Worm (Caenorhabditis elegans) whole organism, L4 larva: ENCODE measurements around the gene bus-4.
A peak's percentile ranks its signal among the peaks of the same experiment; 100 is the strongest.

Experiments
- D1046.2 ChIP-seq: fragments of 200-800 bp; sonication (Bioruptor generic); IDR thresholded peaks from 2 replicates; pipeline ENCODE4 v1.3.6; 2022; ENCODE audit warnings: missing genetic modification characterization, missing compliant biosample characterization
- F10B5.3 ChIP-seq: sonication (generic microtip); optimal IDR thresholded peaks from 2 replicates; lab custom pipeline; 2016; ENCODE audit warnings: mild to moderate bottlenecking, missing genetic modification characterization, missing compliant biosample characterization
- F26F4.8 ChIP-seq: fragments of 200-800 bp; sonication (Bioruptor generic); conservative IDR thresholded peaks from 2 replicates; pipeline ENCODE4 v1.3.6; 2022; ENCODE audit warnings: missing genetic modification characterization, missing compliant biosample characterization
- F37D6.2 ChIP-seq: sonication (generic microtip); optimal IDR thresholded peaks from 2 replicates; lab custom pipeline; 2016; ENCODE audit warnings: mild to moderate bottlenecking, missing genetic modification characterization, missing compliant biosample characterization
- F49E8.2 ChIP-seq: sonication (generic microtip); optimal IDR thresholded peaks from 2 replicates; lab custom pipeline; 2016; ENCODE audit warnings: missing compliant biosample characterization, mild to moderate bottlenecking, missing genetic modification characterization, borderline replicate concordance
- Y5F2A.4 ChIP-seq: fragments of 200-800 bp; sonication (Bioruptor generic); optimal IDR thresholded peaks from 2 replicates; lab custom pipeline; 2018; ENCODE audit warnings: mild to moderate bottlenecking, missing genetic modification characterization, missing compliant biosample characterization
- Y75B8A.6 ChIP-seq: fragments of 200-800 bp; sonication (Bioruptor generic); IDR thresholded peaks from 2 replicates; pipeline ENCODE4 v1.3.6; 2022; ENCODE audit warnings: missing genetic modification reagents, missing genetic modification characterization, missing compliant biosample characterization
- ZK337.2 ChIP-seq: fragments of 200-800 bp; sonication (Bioruptor generic); IDR thresholded peaks from 2 replicates; pipeline ENCODE4 v1.3.6; 2022; ENCODE audit warnings: missing genetic modification reagents, missing genetic modification characterization, missing compliant biosample characterization
- ZK546.5 ChIP-seq, 2 experiments: sonication (generic microtip); optimal IDR thresholded peaks; 2 replicates each; lab custom pipeline; 2017; ENCODE audit warnings: missing biosample characterization in 2 of 2, missing genetic modification characterization in 2 of 2
- arid-1 ChIP-seq: fragments of 200-800 bp; sonication (Bioruptor generic); conservative IDR thresholded peaks from 2 replicates; pipeline ENCODE4 v1.3.6; 2022; ENCODE audit warnings: missing genetic modification reagents, missing genetic modification characterization, missing compliant biosample characterization
- ceh-20 ChIP-seq: fragments of 200-800 bp; sonication (Bioruptor generic); IDR thresholded peaks from 2 replicates; pipeline ENCODE4 v1.3.6; 2022; ENCODE audit warnings: missing genetic modification reagents, missing genetic modification characterization, missing compliant biosample characterization
- ceh-28 ChIP-seq: fragments of 150-350 bp; optimal IDR thresholded peaks from 2 replicates; lab custom pipeline; 2014; ENCODE audit warnings: missing biosample characterization, missing genetic modification reagents, missing genetic modification characterization
- ctbp-1 ChIP-seq: fragments of 200-800 bp; sonication (Bioruptor generic); IDR thresholded peaks from 2 replicates; pipeline ENCODE4 v1.3.6; 2022; ENCODE audit warnings: missing genetic modification reagents, missing genetic modification characterization, missing compliant biosample characterization
- daf-19 ChIP-seq: fragments of 200-800 bp; sonication (Bioruptor generic); conservative IDR thresholded peaks from 2 replicates; pipeline ENCODE4 v1.3.6; 2022; ENCODE audit warnings: missing genetic modification characterization, missing compliant biosample characterization
- daf-8 ChIP-seq: fragments of 200-800 bp; sonication (Bioruptor generic); IDR thresholded peaks from 2 replicates; pipeline ENCODE4 v1.3.6; 2022; ENCODE audit warnings: missing genetic modification characterization, missing compliant biosample characterization
- dmd-6 ChIP-seq: fragments of 200-800 bp; sonication (Bioruptor generic); IDR thresholded peaks from 2 replicates; pipeline ENCODE4 v1.3.6; 2022; ENCODE audit warnings: missing genetic modification reagents, missing genetic modification characterization, missing compliant biosample characterization
- dmd-9 ChIP-seq: fragments of 200-800 bp; sonication (Bioruptor generic); IDR thresholded peaks from 2 replicates; pipeline ENCODE4 v1.3.6; 2022; ENCODE audit warnings: missing genetic modification reagents, missing genetic modification characterization, missing compliant biosample characterization
- dpl-1 ChIP-seq: fragments of 150-350 bp; optimal IDR thresholded peaks from 2 replicates; lab custom pipeline; 2014; ENCODE audit warnings: missing biosample characterization, missing genetic modification reagents, missing genetic modification characterization
- dve-1 ChIP-seq: sonication (generic microtip); optimal IDR thresholded peaks from 2 replicates; lab custom pipeline; 2017; ENCODE audit warnings: antibody characterized with exemption, mild to moderate bottlenecking, missing genetic modification characterization, missing compliant biosample characterization; ENCODE audit not compliant: insufficient read depth
- hif-1 ChIP-seq, 2 experiments: sonication (generic microtip); optimal IDR thresholded peaks; 2 replicates each; lab custom pipeline; 2016 to 2017; ENCODE audit warnings: missing compliant biosample characterization in 2 of 2, missing genetic modification characterization in 2 of 2, missing genetic modification reagents in 2 of 2, missing genotype in 2 of 2, mild to moderate bottlenecking in 1 of 2
- hlh-11 ChIP-seq: fragments of 200-800 bp; sonication (Bioruptor generic); optimal IDR thresholded peaks from 2 replicates; lab custom pipeline; 2018; ENCODE audit warnings: mild to moderate bottlenecking, missing genetic modification characterization, missing compliant biosample characterization
- hlh-30 ChIP-seq: sonication (generic microtip); optimal IDR thresholded peaks from 2 replicates; lab custom pipeline; 2017; ENCODE audit warnings: antibody characterized with exemption, mild to moderate bottlenecking, missing genetic modification characterization, missing compliant biosample characterization; ENCODE audit not compliant: insufficient read depth
- jun-1 ChIP-seq: fragments of 150-350 bp; optimal IDR thresholded peaks from 2 replicates; lab custom pipeline; 2014; ENCODE audit warnings: missing biosample characterization, missing genetic modification reagents, missing genetic modification characterization
- lin-13 ChIP-seq: fragments of 150-350 bp; optimal IDR thresholded peaks from 2 replicates; lab custom pipeline; 2014; ENCODE audit warnings: missing biosample characterization, missing genetic modification reagents, missing genetic modification characterization
- lin-15B ChIP-seq: fragments of 150-350 bp; sonication (generic microtip); optimal IDR thresholded peaks from 3 replicates; lab custom pipeline; 2014; ENCODE audit warnings: missing biosample characterization, missing genetic modification characterization
- lir-3 ChIP-seq: sonication (generic microtip); optimal IDR thresholded peaks from 2 replicates; lab custom pipeline; 2016; ENCODE audit warnings: mild to moderate bottlenecking, missing genetic modification characterization, missing compliant biosample characterization
- mdl-1 ChIP-seq, 2 experiments: fragments of 150-350 bp in 1 of 2; sonication (generic microtip) in 1 of 2; optimal IDR thresholded peaks; 2 replicates each; lab custom pipeline; 2014 to 2017; ENCODE audit warnings: missing biosample characterization in 2 of 2, missing genetic modification characterization in 2 of 2
- mdt-29 ChIP-seq: fragments of 200-800 bp; sonication (Bioruptor generic); IDR thresholded peaks from 2 replicates; pipeline ENCODE4 v1.3.6; 2022; ENCODE audit warnings: missing genetic modification reagents, missing genetic modification characterization, missing compliant biosample characterization
- mxl-2 ChIP-seq: fragments of 200-800 bp; sonication (Bioruptor generic); conservative IDR thresholded peaks from 2 replicates; pipeline ENCODE4 v1.3.6; 2022; ENCODE audit warnings: missing genetic modification reagents, missing genetic modification characterization, missing compliant biosample characterization
- nhr-102 ChIP-seq: sonication (generic microtip); optimal IDR thresholded peaks from 2 replicates; lab custom pipeline; 2016; ENCODE audit warnings: mild to moderate bottlenecking, missing genetic modification characterization, moderate library complexity, missing compliant biosample characterization
- nhr-111 ChIP-seq: fragments of 200-800 bp; sonication (Bioruptor generic); optimal IDR thresholded peaks from 2 replicates; lab custom pipeline; 2018; ENCODE audit warnings: mild to moderate bottlenecking, missing genetic modification characterization, missing compliant biosample characterization
- nhr-28 ChIP-seq: fragments of 150-350 bp; optimal IDR thresholded peaks from 2 replicates; lab custom pipeline; 2014; ENCODE audit warnings: missing biosample characterization, missing genetic modification characterization
- nhr-41 ChIP-seq: fragments of 200-800 bp; sonication (Bioruptor generic); IDR thresholded peaks from 2 replicates; pipeline ENCODE4 v1.3.6; 2022; ENCODE audit warnings: missing genetic modification reagents, missing genetic modification characterization, missing compliant biosample characterization
- nhr-42 ChIP-seq: fragments of 200-800 bp; sonication (Bioruptor generic); IDR thresholded peaks from 2 replicates; pipeline ENCODE4 v1.3.6; 2022; ENCODE audit warnings: missing genetic modification characterization, missing compliant biosample characterization
- nhr-76 ChIP-seq: fragments of 150-350 bp; optimal IDR thresholded peaks from 2 replicates; lab custom pipeline; 2014; ENCODE audit warnings: missing biosample characterization, missing genetic modification characterization
- nhr-77 ChIP-seq: fragments of 150-350 bp; optimal IDR thresholded peaks from 2 replicates; lab custom pipeline; 2014; ENCODE audit warnings: missing biosample characterization, missing genetic modification characterization
- pha-4 ChIP-seq, 2 experiments: fragments of 150-350 bp in 1 of 2; fragments of 200-800 bp in 1 of 2; sonication (Bioruptor generic) in 1 of 2; IDR thresholded peaks in 1 of 2; optimal IDR thresholded peaks in 1 of 2; 2 replicates each; pipeline versions ENCODE4 v1.3.6 to Lab custom; 2014 to 2022; ENCODE audit warnings: missing genetic modification characterization in 2 of 2, missing genetic modification reagents in 2 of 2, missing biosample characterization in 1 of 2, missing compliant biosample characterization in 1 of 2
- php-3 ChIP-seq: fragments of 200-800 bp; sonication (Bioruptor generic); IDR thresholded peaks from 2 replicates; pipeline ENCODE4 v1.3.6; 2022; ENCODE audit warnings: missing genetic modification reagents, missing genetic modification characterization, missing compliant biosample characterization
- pqm-1 ChIP-seq: sonication (generic microtip); optimal IDR thresholded peaks from 2 replicates; lab custom pipeline; 2017; ENCODE audit warnings: missing biosample characterization, missing genetic modification characterization
- rbr-2 ChIP-seq: sonication (generic microtip); optimal IDR thresholded peaks from 2 replicates; lab custom pipeline; 2016; ENCODE audit warnings: missing genotype, missing genetic modification characterization, missing compliant biosample characterization
- saeg-2 ChIP-seq: fragments of 200-800 bp; sonication (Bioruptor generic); IDR thresholded peaks from 2 replicates; pipeline ENCODE4 v1.3.6; 2022; ENCODE audit warnings: missing genetic modification reagents, missing genetic modification characterization, missing compliant biosample characterization
- set-16 ChIP-seq: fragments of 200-800 bp; sonication (Bioruptor generic); IDR thresholded peaks from 2 replicates; pipeline ENCODE4 v1.3.6; 2022; ENCODE audit warnings: missing genetic modification reagents, missing genetic modification characterization, missing compliant biosample characterization
- snpc-1.2 ChIP-seq: fragments of 200-800 bp; sonication (Bioruptor generic); IDR thresholded peaks from 2 replicates; pipeline ENCODE4 v1.3.6; 2022; ENCODE audit warnings: missing genetic modification reagents, missing genetic modification characterization, missing compliant biosample characterization
- spr-1 ChIP-seq: sonication (generic microtip); optimal IDR thresholded peaks from 2 replicates; lab custom pipeline; 2016; ENCODE audit warnings: mild to moderate bottlenecking, missing genetic modification characterization, missing compliant biosample characterization
- unc-130 ChIP-seq: sonication (generic microtip); optimal IDR thresholded peaks from 2 replicates; lab custom pipeline; 2016; ENCODE audit warnings: missing genetic modification reagents, missing genetic modification characterization, missing compliant biosample characterization
- unc-39 ChIP-seq: sonication (generic microtip); optimal IDR thresholded peaks from 2 replicates; lab custom pipeline; 2017; ENCODE audit warnings: missing biosample characterization, missing genetic modification characterization
- ztf-11 ChIP-seq: fragments of 150-350 bp; optimal IDR thresholded peaks from 2 replicates; lab custom pipeline; 2014; ENCODE audit warnings: missing biosample characterization, missing genetic modification characterization

The bus-4 gene

DNA sequence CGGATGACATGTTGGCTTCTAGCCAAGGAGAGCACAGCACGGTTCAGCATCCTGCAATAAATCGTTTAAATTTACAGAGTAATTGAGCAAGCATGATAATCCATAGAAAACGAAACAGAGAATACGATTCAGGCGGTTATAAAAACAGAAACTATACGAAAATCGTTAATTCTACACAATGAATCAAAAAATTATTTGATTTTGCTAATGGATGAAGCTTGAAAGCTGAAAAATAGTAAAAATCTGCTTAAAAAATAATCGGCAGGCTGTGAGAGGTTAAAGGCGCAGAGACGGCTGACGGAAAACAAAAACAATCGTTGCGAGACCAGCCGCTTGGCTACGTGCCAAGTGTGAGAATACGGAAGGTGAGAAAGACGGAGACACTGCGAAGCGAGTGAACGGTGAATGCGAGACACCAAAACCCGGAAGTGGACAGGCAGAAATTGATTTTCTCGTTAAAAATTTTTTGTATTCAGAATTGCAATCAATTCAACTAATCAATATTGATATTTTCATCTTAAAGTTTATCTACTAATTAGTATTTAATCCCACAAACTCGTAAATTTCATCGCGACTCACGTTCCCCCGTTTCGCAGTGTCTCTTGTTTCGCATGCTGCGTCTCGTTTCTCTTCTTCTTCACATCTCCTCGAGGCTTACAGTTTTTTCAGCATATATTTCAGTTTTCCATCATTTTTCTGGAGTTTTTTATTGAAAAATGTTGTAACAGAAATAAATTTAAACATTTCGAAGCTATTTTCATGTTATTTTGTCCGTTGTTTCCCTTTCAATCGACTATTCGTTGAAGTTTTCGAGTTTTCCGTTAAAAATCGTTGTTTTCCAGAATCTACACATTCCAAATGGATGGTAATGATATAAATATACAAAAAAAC, 27.7 kb upstream of the bus-4 start, which contains the start of the genes F29B9.11 and jmjd-1.2 (continued):
- TF ChIP-seq ztf-11 (tag; lab: Kevin White, UChicago) (no peak), hif-1 (tag; optimal IDR thresholded peaks at IDR 0.05; lab: Kevin White, UChicago) (peak; percentile 89 to 99), snpc-1.2 (GFP tag; lab: Robert Waterston, UW) (peak; percentile 74), Y75B8A.6 (GFP tag; lab: Robert Waterston, UW) (peak; percentile 80; the same call in 1 of the 2 replicates), hlh-30 (tag; lab: Kevin White, UChicago) (peak; percentile 82), dmd-6 (peak; percentile 85), mxl-2 (GFP tag; lab: Robert Waterston, UW) (no peak), nhr-41 (peak; percentile 57; the same call in 1 of the 2 replicates), hlh-11 (tag; lab: Kevin White, UChicago) (peak; percentile 93), nhr-76 (tag; lab: Kevin White, UChicago) (no peak), nhr-77 (tag; lab: Kevin White, UChicago) (peak; percentile 90), unc-130 (peak; percentile 96), Y5F2A.4 (GFP tag; lab: Kevin White, UChicago) (no peak), nhr-102 (peak; percentile 89), mdl-1 (tag; optimal IDR thresholded peaks at IDR 0.05; lab: Kevin White, UChicago) (peak in 1 of 2 experiments; percentile 70), nhr-42 (GFP tag; lab: Robert Waterston, UW) (peak; percentile 79), rbr-2 (peak; percentile 95), dmd-9 (GFP tag; lab: Robert Waterston, UW) (peak; percentile 82), lir-3 (tag; lab: Kevin White, UChicago) (no peak), D1046.2 (GFP tag; lab: Robert Waterston, UW) (peak; percentile 72; the same call in 1 of the 2 replicates), nhr-111 (GFP tag; lab: Kevin White, UChicago) (no peak), F37D6.2 (tag; lab: Kevin White, UChicago) (peak; percentile 82), ctbp-1 (peak; percentile 48; the same call in 1 of the 2 replicates), daf-19 (GFP tag; lab: Robert Waterston, UW) (no peak), pqm-1 (no peak), ZK337.2 (GFP tag; lab: Robert Waterston, UW) (no peak; the same call in 1 of the 2 replicates), lin-13 (peak; percentile 87), ceh-20 (GFP tag; lab: Robert Waterston, UW) (peak; percentile 87; the same call in 1 of the 2 replicates), unc-39 (tag; lab: Kevin White, UChicago) (no peak), arid-1 (GFP tag; lab: Robert Waterston, UW) (peak; percentile 74), mdt-29 (GFP tag; lab: Robert Waterston, UW) (peak; percentile 67; the same call in 1 of the 2 replicates), ZK546.5 (tag; optimal IDR thresholded peaks at IDR 0.05; lab: Kevin White, UChicago) (peak in 1 of 2 experiments; percentile 44), pha-4 (GFP tag; IDR thresholded peaks at IDR 0.05; lab: Robert Waterston, UW) (peak; percentile 45; the same call in 1 of the 2 replicates), pha-4 (tag; optimal IDR thresholded peaks at IDR 0.05; lab: Kevin White, UChicago) (no peak), F49E8.2 (tag; lab: Kevin White, UChicago) (peak; percentile 69), nhr-28 (tag; lab: Kevin White, UChicago) (peak; percentile 60), php-3 (GFP tag; lab: Robert Waterston, UW) (0 out of 2 replicates have a peak, but pooled peaks have one; percentile 25), dpl-1 (GFP tag; lab: Kevin White, UChicago) (peak; percentile 80), jun-1 (tag; lab: Kevin White, UChicago) (no peak), daf-8 (GFP tag; lab: Robert Waterston, UW) (no peak), saeg-2 (GFP tag; lab: Robert Waterston, UW) (peak; percentile 43; the same call in 1 of the 2 replicates), set-16 (GFP tag; lab: Robert Waterston, UW) (peak; percentile 63; the same call in 1 of the 2 replicates), F26F4.8 (no peak), ceh-28 (tag; lab: Kevin White, UChicago) (no peak), dve-1 (tag; lab: Kevin White, UChicago) (peak; percentile 92), F10B5.3 (tag; lab: Kevin White, UChicago) (peak; percentile 19), spr-1 (tag; lab: Kevin White, UChicago) (peak; percentile 73), lin-15B (tag; lab: Kevin White, UChicago) (no peak)
